Worm (Caenorhabditis elegans) whole organism, L1 larva: ENCODE data around the gene hsp-3.

ENCODE experiments used
- C34B4.2 ChIP-seq: sonication (generic microtip); optimal IDR thresholded peaks from 2 replicates; lab custom pipeline; 2017; ENCODE audit warnings: mild to moderate bottlenecking, missing genetic modification characterization, missing compliant biosample characterization
- F16B12.6 ChIP-seq: fragments of 150-350 bp; optimal IDR thresholded peaks from 2 replicates; lab custom pipeline; 2014; ENCODE audit warnings: missing biosample characterization, missing genetic modification characterization
- aly-2 ChIP-seq: fragments of 150-350 bp; optimal IDR thresholded peaks from 2 replicates; lab custom pipeline; 2014; ENCODE audit warnings: missing biosample characterization, missing genetic modification characterization
- ceh-88 ChIP-seq: fragments of 200-800 bp; sonication (Bioruptor generic); IDR thresholded peaks from 2 replicates; pipeline ENCODE4 v1.3.6; 2022; ENCODE audit warnings: missing genetic modification characterization, missing compliant biosample characterization
- jun-1 ChIP-seq: fragments of 150-350 bp; optimal IDR thresholded peaks from 2 replicates; lab custom pipeline; 2014; ENCODE audit warnings: missing biosample characterization, missing genetic modification reagents, missing genetic modification characterization
- lir-3 ChIP-seq: sonication (generic microtip); optimal IDR thresholded peaks from 2 replicates; lab custom pipeline; 2016; ENCODE audit warnings: mild to moderate bottlenecking, missing genetic modification characterization, moderate library complexity, missing compliant biosample characterization; ENCODE audit not compliant: poor library complexity
- lsy-2 ChIP-seq, 2 experiments: fragments of 150-350 bp; optimal IDR thresholded peaks; 2 replicates each; lab custom pipeline; 2014; ENCODE audit warnings: missing biosample characterization in 2 of 2, missing genetic modification characterization in 2 of 2
- nhr-19 ChIP-seq: fragments of 200-800 bp; sonication (Bioruptor generic); conservative IDR thresholded peaks from 2 replicates; pipeline ENCODE4 v1.3.6; 2022; ENCODE audit warnings: missing genetic modification characterization, missing compliant biosample characterization
- nhr-28 ChIP-seq: fragments of 150-350 bp; optimal IDR thresholded peaks from 2 replicates; lab custom pipeline; 2014; ENCODE audit warnings: missing biosample characterization, missing genetic modification characterization
- nhr-76 ChIP-seq: sonication (generic microtip); optimal IDR thresholded peaks from 2 replicates; lab custom pipeline; 2017; ENCODE audit warnings: missing biosample characterization, missing genetic modification characterization
- skn-1 ChIP-seq: fragments of 150-350 bp; optimal IDR thresholded peaks from 2 replicates; lab custom pipeline; 2014; ENCODE audit warnings: missing biosample characterization, missing genetic modification characterization
- snu-23 ChIP-seq: sonication (generic microtip); optimal IDR thresholded peaks from 2 replicates; lab custom pipeline; 2016; ENCODE audit warnings: missing genetic modification characterization, missing compliant biosample characterization
- ztf-11 ChIP-seq, 2 experiments: sonication (generic microtip); optimal IDR thresholded peaks; 2 replicates each; lab custom pipeline; 2016 to 2017; ENCODE audit warnings: missing genetic modification characterization in 2 of 2, missing biosample characterization in 1 of 2, missing compliant biosample characterization in 1 of 2

ce11 chrX:6088718-6089117, 3.2 kb downstream of the hsp-3 start:
- TF ChIP-seq lir-3 (tag; lab: Kevin White, UChicago) (no peak), skn-1 (tag; lab: Kevin White, UChicago) (no peak), aly-2 (tag; lab: Kevin White, UChicago) (peak; percentile 98), snu-23 (GFP tag; lab: Kevin White, UChicago) (no peak), nhr-76 (no peak), ztf-11 (tag; optimal IDR thresholded peaks at IDR 0.05; lab: Kevin White, UChicago) (no peak), nhr-19 (GFP tag; lab: Robert Waterston, UW) (no peak), ceh-88 (no peak), C34B4.2 (tag; lab: Kevin White, UChicago) (no peak), F16B12.6 (tag; lab: Kevin White, UChicago) (no peak), jun-1 (tag; lab: Kevin White, UChicago) (no peak), nhr-28 (no peak), lsy-2 (tag; optimal IDR thresholded peaks at IDR 0.05; lab: Kevin White, UChicago) (no peak)
